Fruit fly (Drosophila melanogaster): ENCODE measurements around the gene Mur29B.
A peak's percentile ranks its signal among the peaks of the same experiment; 100 is the strongest.

The Mur29B gene

DNA sequence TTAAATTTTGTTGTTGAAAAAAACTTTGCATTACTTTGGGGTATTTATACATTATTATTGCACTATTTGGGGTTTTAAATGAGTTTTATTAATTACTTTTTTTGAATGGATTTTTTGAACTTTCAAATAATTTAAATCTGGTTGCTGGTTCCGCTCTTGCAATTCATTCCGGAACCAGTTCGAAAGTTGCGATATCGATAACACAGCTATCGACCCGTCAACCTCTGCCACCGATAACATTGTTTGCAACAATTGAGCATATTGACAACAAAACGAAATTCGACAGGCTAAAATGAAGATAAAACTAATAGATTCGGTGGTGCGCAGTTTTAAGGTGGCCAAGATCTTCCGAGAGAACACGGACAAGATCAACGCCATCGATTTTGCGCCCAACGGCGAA is 22.2 kb downstream of the Mur29B start, which contains the start of gene Wdr82 (continued):
- TF ChIP-seq CG5180 (GFP tag; optimal IDR thresholded peaks at IDR 0.05) (no peak), CG4730 (GFP tag; IDR thresholded peaks at IDR 0.05) (no peak), CG9215 (GFP tag; IDR thresholded peaks at IDR 0.05) (no peak), CG15073 (GFP tag; optimal IDR thresholded peaks at IDR 0.05) (no peak), knrl (GFP tag; IDR thresholded peaks at IDR 0.05; ENCODE audit: partially characterized antibody) (peak; percentile 55; the same call in 2 of the 3 replicates), CG12104 (GFP tag; optimal IDR thresholded peaks at IDR 0.05) (no peak), Med (GFP tag) (peak; percentile 2), vnd (GFP tag; IDR thresholded peaks at IDR 0.05; ENCODE audit: partially characterized antibody) (peak; percentile 65), lov (optimal IDR thresholded peaks at IDR 0.05) (no peak), lov (GFP tag; IDR thresholded peaks at IDR 0.05) (no peak), Lpt (GFP tag; optimal IDR thresholded peaks at IDR 0.05) (no peak), Ets97D (GFP tag; optimal IDR thresholded peaks at IDR 0.05) (peak; percentile 7), CG1832 (GFP tag; optimal IDR thresholded peaks at IDR 0.05) (no peak), BEAF-32 (GFP tag; optimal IDR thresholded peaks at IDR 0.05) (peak; percentile 65), CG3065 (GFP tag; optimal IDR thresholded peaks at IDR 0.05) (no peak), MESR4 (GFP tag; optimal IDR thresholded peaks at IDR 0.05) (peak; percentile 71), tap (tag; optimal IDR thresholded peaks at IDR 0.05) (no peak), Deaf1 (tag; optimal IDR thresholded peaks at IDR 0.05) (no peak), Nf-YC (tag; optimal IDR thresholded peaks at IDR 0.05) (no peak), CG4328 (GFP tag; optimal IDR thresholded peaks at IDR 0.05) (no peak), Sox102F (GFP tag; optimal IDR thresholded peaks at IDR 0.05) (no peak), MTF-1 (GFP tag; optimal IDR thresholded peaks at IDR 0.05; ENCODE audit: borderline replicate concordance) (no peak), bab2 (GFP tag; optimal IDR thresholded peaks at IDR 0.05) (no peak), CG17612 (GFP tag; IDR thresholded peaks at IDR 0.05) (no peak), CG3726 (GFP tag; IDR thresholded peaks at IDR 0.05) (no peak), Mrtf (GFP tag; IDR thresholded peaks at IDR 0.05) (no peak), hbn (GFP tag; IDR thresholded peaks at IDR 0.05; ENCODE audit: partially characterized antibody) (peak; percentile 61), sima (GFP tag; optimal IDR thresholded peaks at IDR 0.05) (no peak), Dad (GFP tag; optimal IDR thresholded peaks at IDR 0.05) (no peak), CG17829 (tag; optimal IDR thresholded peaks at IDR 0.05) (peak; percentile 31), CG14860 (GFP tag; IDR thresholded peaks at IDR 0.05; ENCODE audit: partially characterized antibody) (peak; percentile 62), C15 (GFP tag; IDR thresholded peaks at IDR 0.05) (no peak), CG16863 (GFP tag; optimal IDR thresholded peaks at IDR 0.05) (no peak), CG11504 (tag; optimal IDR thresholded peaks at IDR 0.05) (peak; percentile 77), CG12236 (GFP tag; optimal IDR thresholded peaks at IDR 0.05) (no peak), CG3838 (GFP tag; optimal IDR thresholded peaks at IDR 0.05) (no peak), usp (GFP tag; optimal IDR thresholded peaks at IDR 0.05) (no peak), pnt (GFP tag; optimal IDR thresholded peaks at IDR 0.05) (no peak), salm (tag; optimal IDR thresholded peaks at IDR 0.05) (no peak), bcd (GFP tag; optimal IDR thresholded peaks at IDR 0.05) (no peak), yki (optimal IDR thresholded peaks at IDR 0.05) (no peak), CG6689 (GFP tag; IDR thresholded peaks at IDR 0.05) (no peak), gt (GFP tag; IDR thresholded peaks at IDR 0.05) (no peak), pzg (GFP tag; optimal IDR thresholded peaks at IDR 0.05) (peak; percentile 65), CG8944 (GFP tag; optimal IDR thresholded peaks at IDR 0.05) (no peak), gsb (GFP tag; IDR thresholded peaks at IDR 0.05) (no peak), chn (GFP tag; optimal IDR thresholded peaks at IDR 0.05) (no peak), gcm (GFP tag; optimal IDR thresholded peaks at IDR 0.05) (no peak), CG4820 (GFP tag; optimal IDR thresholded peaks at IDR 0.05) (no peak), fd96Cb (tag; optimal IDR thresholded peaks at IDR 0.05) (no peak), fd64A (GFP tag; optimal IDR thresholded peaks at IDR 0.05) (no peak), CG14710 (tag; optimal IDR thresholded peaks at IDR 0.05) (peak; percentile 28), z (GFP tag; IDR thresholded peaks at IDR 0.05) (no peak)
